Worm (Caenorhabditis elegans): Measurements from ENCODE around the gene K12H6.2.

K12H6.2 gene

ce11 chrII:2774904-2775303 lies 40.4 kb downstream of the K12H6.2 start, which contains the start of gene fbxb-111:
fbxb-111 (minus strand) TSS chrII:2775004.
- no peak for TF ChIP-seq tra-1 (GFP tag; IDR thresholded peaks at IDR 0.05)
- no peak for TF ChIP-seq nhr-111 (GFP tag; optimal IDR thresholded peaks at IDR 0.05)
- TF ChIP-seq hmg-1.1 (GFP tag; IDR thresholded peaks at IDR 0.05), result no peak
- TF ChIP-seq arid-1 (GFP tag; conservative IDR thresholded peaks at IDR 0.05), result no peak
- no peak for TF ChIP-seq dve-1 (tag; optimal IDR thresholded peaks at IDR 0.05; ENCODE audit: insufficient read depth)
- TF ChIP-seq nhr-41 (GFP tag; IDR thresholded peaks at IDR 0.05), result no peak
- no peak for TF ChIP-seq Y48G9A.11 (GFP tag; IDR thresholded peaks at IDR 0.05)

- TF ChIP-seq hif-1 (tag; optimal IDR thresholded peaks at IDR 0.05) (no peak), unc-130 (GFP tag; optimal IDR thresholded peaks at IDR 0.05) (no peak), unc-62 (GFP tag; optimal IDR thresholded peaks at IDR 0.05 in 1 of 2) (peak in 1 of 2 experiments; percentile 10), unc-62 (tag; optimal IDR thresholded peaks at IDR 0.05) (no peak), ces-1 (GFP tag; optimal IDR thresholded peaks at IDR 0.05) (no peak), lin-39 (tag; optimal IDR thresholded peaks at IDR 0.05) (no peak)
Observed at ce11 chrII:2773534-2773933, 41.8 kb downstream of the K12H6.2 start, which contains the start of gene sdz-9. sdz-9 (minus strand) TSS chrII:2773634.

ce11 chrII:2772166-2772565 lies 43.2 kb downstream of the K12H6.2 start, which contains the start of gene sdz-10:
sdz-10 (minus strand) TSS chrII:2772266.
- TF ChIP-seq lin-38 (GFP tag; IDR thresholded peaks at IDR 0.05) (no peak), T26A8.4 (GFP tag; IDR thresholded peaks at IDR 0.05) (no peak), egl-43 (GFP tag; IDR thresholded peaks at IDR 0.05) (no peak), zag-1 (tag; optimal IDR thresholded peaks at IDR 0.05) (no peak), cey-2 (tag; optimal IDR thresholded peaks at IDR 0.05; ENCODE audit: borderline replicate concordance, insufficient read depth) (no peak), T20F7.1 (GFP tag; optimal IDR thresholded peaks at IDR 0.05) (no peak)

DNA sequence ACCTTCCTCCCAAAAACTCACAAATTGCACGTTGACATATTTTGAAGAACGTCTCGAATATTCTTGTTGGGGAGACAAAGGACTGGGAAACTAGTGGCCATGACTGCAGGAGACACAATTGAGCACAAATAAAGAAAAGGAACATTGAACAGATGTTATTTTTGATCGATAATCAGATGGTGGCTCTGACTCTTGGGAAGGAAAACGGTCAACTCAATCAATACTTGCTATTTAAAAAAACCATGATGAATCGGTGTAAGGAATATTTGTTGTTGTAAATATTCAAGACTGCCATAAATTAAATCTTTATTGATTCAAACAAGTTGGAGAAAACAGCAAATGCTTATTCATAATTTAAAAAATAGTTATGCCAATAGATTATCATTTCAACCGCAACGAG lies 44.6 kb downstream of the K12H6.2 start, which contains the start of gene fbxb-105:
TSS of gene fbxb-105 (minus strand) at position 101 of the 400 bp plus-strand sequence.
- TF ChIP-seq lim-7 (GFP tag; IDR thresholded peaks at IDR 0.05), result no peak
- TF ChIP-seq zfp-2 (tag; optimal IDR thresholded peaks at IDR 0.05), result no peak
- TF ChIP-seq lin-39 (tag; optimal IDR thresholded peaks at IDR 0.05), result no peak
- TF ChIP-seq sdz-12 (GFP tag; optimal IDR thresholded peaks at IDR 0.05), result no peak
- no peak for TF ChIP-seq pqm-1 (tag; optimal IDR thresholded peaks at IDR 0.05)
- TF ChIP-seq nhr-76 (tag; optimal IDR thresholded peaks at IDR 0.05), result no peak
- TF ChIP-seq ctbp-1 (GFP tag; IDR thresholded peaks at IDR 0.05), result no peak
- no peak for TF ChIP-seq hmg-1.1 (GFP tag; IDR thresholded peaks at IDR 0.05)
- TF ChIP-seq egl-27 (tag; optimal IDR thresholded peaks at IDR 0.05), result no peak
- TF ChIP-seq snpc-1.2 (GFP tag; IDR thresholded peaks at IDR 0.05), result no peak
- no peak for TF ChIP-seq mxl-3 (GFP tag; optimal IDR thresholded peaks at IDR 0.05)

DNA sequence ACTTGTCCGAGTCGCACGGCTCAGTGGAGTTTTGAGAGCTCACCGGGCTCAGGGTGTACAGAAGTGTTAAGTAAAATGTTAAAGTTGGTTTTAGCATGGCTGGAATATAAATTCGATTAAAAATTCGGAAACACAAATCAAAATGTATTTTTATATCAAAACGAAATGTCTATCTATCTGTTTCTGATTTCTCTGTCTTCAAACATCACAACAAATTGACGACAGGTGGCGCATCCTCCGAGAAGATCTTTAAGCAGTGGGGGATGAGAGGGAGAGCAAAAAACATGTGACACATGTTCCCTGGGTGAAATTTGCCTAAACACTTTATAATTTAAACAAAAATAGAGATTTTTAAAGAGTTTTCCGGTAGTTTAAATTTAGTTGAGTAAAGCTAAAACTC lies 46.3 kb downstream of the K12H6.2 start, which contains the start of gene F08D12.7:
TSS of gene F08D12.7 (minus strand) at position 101 of the 400 bp plus-strand sequence.
- TF ChIP-seq zip-11 (GFP tag; IDR thresholded peaks at IDR 0.05) (no peak), aha-1 (tag) (no peak), daf-16 (GFP tag; optimal IDR thresholded peaks at IDR 0.05) (peak in 1 of 2 experiments; percentile 36), daf-16 (tag; optimal IDR thresholded peaks at IDR 0.05) (no peak)

- TF ChIP-seq unc-39 (tag; optimal IDR thresholded peaks at IDR 0.05) (no peak), nhr-42 (GFP tag; IDR thresholded peaks at IDR 0.05) (no peak), daf-8 (GFP tag; IDR thresholded peaks at IDR 0.05) (no peak), hlh-11 (tag; optimal IDR thresholded peaks at IDR 0.05) (no peak), lin-15B (tag; optimal IDR thresholded peaks at IDR 0.05) (no peak), mxl-3 (GFP tag; optimal IDR thresholded peaks at IDR 0.05) (no peak), daf-19 (GFP tag; conservative IDR thresholded peaks at IDR 0.05) (no peak), nhr-111 (GFP tag; optimal IDR thresholded peaks at IDR 0.05) (no peak), Y75B8A.6 (GFP tag; IDR thresholded peaks at IDR 0.05) (no peak), mep-1 (tag; optimal IDR thresholded peaks at IDR 0.05) (no peak), F10B5.3 (tag; optimal IDR thresholded peaks at IDR 0.05) (no peak), fkh-10 (GFP tag; optimal IDR thresholded peaks at IDR 0.05) (no peak), lin-13 (GFP tag; optimal IDR thresholded peaks at IDR 0.05) (no peak), zip-2 (tag; optimal IDR thresholded peaks at IDR 0.05) (no peak)
Observed at ce11 chrII:2766331-2766730, 49.0 kb downstream of the K12H6.2 start, which contains the start of gene F08D12.15. F08D12.15 (plus strand) TSS chrII:2766631.
